Fruit fly (Drosophila melanogaster) whole organism, embryonic: Measurements from ENCODE around the gene sna.

Experiments used
- Bdp1 ChIP-seq: fragments of 200-800 bp; sonication (Bioruptor generic); optimal IDR thresholded peaks from 3 replicates; lab custom pipeline; 2016; ENCODE audit warnings: missing biosample characterization, missing genetic modification characterization
- Bgb ChIP-seq: fragments of 200-800 bp; sonication (Bioruptor generic); IDR thresholded peaks from 2 replicates; pipeline ENCODE4 v1.3.6; 2022; ENCODE audit warnings: missing biosample characterization, missing genetic modification characterization; ENCODE audit not compliant: partially characterized antibody
- C15 ChIP-seq: fragments of 200-800 bp; sonication (Bioruptor generic); IDR thresholded peaks from 3 replicates; pipeline ENCODE4 v1.3.6; 2022; ENCODE audit warnings: missing biosample characterization, missing genetic modification characterization
- CG10979 ChIP-seq: fragments of 200-800 bp; sonication (Bioruptor generic); optimal IDR thresholded peaks from 2 replicates; lab custom pipeline; 2018; ENCODE audit warnings: missing biosample characterization, mild to moderate bottlenecking, missing genetic modification characterization, moderate library complexity
- CG11696 ChIP-seq: fragments of 200-800 bp; sonication (Bioruptor generic); IDR thresholded peaks from 2 replicates; pipeline ENCODE4 v1.3.6; 2022; ENCODE audit warnings: missing biosample characterization, missing genetic modification characterization
- CG12219 ChIP-seq: fragments of 200-800 bp; sonication (Bioruptor generic); optimal IDR thresholded peaks from 3 replicates; lab custom pipeline; 2018; ENCODE audit warnings: missing biosample characterization, mild to moderate bottlenecking, missing genetic modification characterization
- CG12236 ChIP-seq: fragments of 200-800 bp; sonication (Bioruptor generic); optimal IDR thresholded peaks from 2 replicates; lab custom pipeline; 2016; ENCODE audit warnings: missing biosample characterization, missing genetic modification characterization
- CG12299 ChIP-seq: fragments of 200-800 bp; sonication (Bioruptor generic); optimal IDR thresholded peaks from 2 replicates; lab custom pipeline; 2018; ENCODE audit warnings: missing biosample characterization, mild to moderate bottlenecking, missing genetic modification characterization
- CG13287 ChIP-seq: fragments of 200-800 bp; sonication (Bioruptor generic); IDR thresholded peaks from 2 replicates; pipeline ENCODE4 v1.3.6; 2022; ENCODE audit warnings: missing biosample characterization, missing genetic modification characterization; ENCODE audit not compliant: partially characterized antibody
- CG14050 ChIP-seq: fragments of 200-800 bp; sonication (Bioruptor generic); IDR thresholded peaks from 3 replicates; pipeline ENCODE4 v1.3.6; 2022; ENCODE audit warnings: missing biosample characterization, missing genetic modification characterization
- CG14710 ChIP-seq: fragments of 200-800 bp; sonication (Bioruptor generic); optimal IDR thresholded peaks from 3 replicates; lab custom pipeline; 2019; ENCODE audit warnings: missing biosample characterization, mild to moderate bottlenecking, missing genetic modification characterization, moderate library complexity
- CG15479 ChIP-seq: fragments of 200-800 bp; sonication (Bioruptor generic); optimal IDR thresholded peaks from 3 replicates; lab custom pipeline; 2019; ENCODE audit warnings: missing biosample characterization, mild to moderate bottlenecking, missing genetic modification characterization, moderate library complexity
- CG15696 ChIP-seq: fragments of 200-800 bp; sonication (Bioruptor generic); optimal IDR thresholded peaks from 2 replicates; lab custom pipeline; 2019; ENCODE audit warnings: missing biosample characterization, mild to moderate bottlenecking, missing genetic modification characterization, moderate library complexity
- CG1603 ChIP-seq: fragments of 200-800 bp; sonication (Bioruptor generic); optimal IDR thresholded peaks from 2 replicates; lab custom pipeline; 2019; ENCODE audit warnings: missing biosample characterization, mild to moderate bottlenecking, missing genetic modification characterization, moderate library complexity
- CG17186 ChIP-seq: fragments of 200-800 bp; sonication (Bioruptor generic); optimal IDR thresholded peaks from 3 replicates; lab custom pipeline; 2017; ENCODE audit warnings: missing biosample characterization, missing genetic modification reagents, missing genetic modification characterization
- CG17829 ChIP-seq: fragments of 200-800 bp; optimal IDR thresholded peaks from 2 replicates; lab custom pipeline; 2019; ENCODE audit warnings: missing biosample characterization, mild to moderate bottlenecking, missing genetic modification characterization, moderate library complexity
- CG17912 ChIP-seq: fragments of 200-800 bp; sonication (Bioruptor generic); optimal IDR thresholded peaks from 2 replicates; lab custom pipeline; 2018; ENCODE audit warnings: missing biosample characterization, mild to moderate bottlenecking, missing genetic modification characterization
- CG18262 ChIP-seq: fragments of 200-800 bp; optimal IDR thresholded peaks from 3 replicates; lab custom pipeline; 2019; ENCODE audit warnings: missing biosample characterization, mild to moderate bottlenecking, missing genetic modification characterization, moderate library complexity
- CG1832 ChIP-seq: fragments of 200-800 bp; sonication (Bioruptor generic); optimal IDR thresholded peaks from 2 replicates; lab custom pipeline; 2017; ENCODE audit warnings: missing biosample characterization, mild to moderate bottlenecking, missing genetic modification characterization, inconsistent platforms
- CG2120 ChIP-seq: fragments of 200-800 bp; sonication (Bioruptor generic); optimal IDR thresholded peaks from 3 replicates; lab custom pipeline; 2016; ENCODE audit warnings: missing biosample characterization, missing genetic modification characterization
- CG32772 ChIP-seq: fragments of 200-800 bp; sonication (Bioruptor generic); IDR thresholded peaks from 2 replicates; pipeline ENCODE4 v1.3.6; 2022; ENCODE audit warnings: missing biosample characterization, missing genetic modification characterization
- CG34422 ChIP-seq: fragments of 200-800 bp; sonication (Bioruptor generic); IDR thresholded peaks from 3 replicates; pipeline ENCODE4 v1.3.6; 2022; ENCODE audit warnings: missing biosample characterization, missing genetic modification characterization
- CG6791 ChIP-seq: fragments of 200-800 bp; sonication (Bioruptor generic); IDR thresholded peaks from 3 replicates; pipeline ENCODE4 v1.3.6; 2022; ENCODE audit warnings: missing biosample characterization, missing genetic modification characterization; ENCODE audit not compliant: partially characterized antibody
- CG8089 ChIP-seq: fragments of 200-800 bp; sonication (Bioruptor generic); optimal IDR thresholded peaks from 3 replicates; lab custom pipeline; 2016; ENCODE audit warnings: missing biosample characterization, missing genetic modification characterization
- CG8478 ChIP-seq: fragments of >200 bp; optimal IDR thresholded peaks from 2 replicates; lab custom pipeline; 2018
- Chrac-16 ChIP-seq: fragments of 200-800 bp; sonication (Bioruptor generic); optimal IDR thresholded peaks from 3 replicates; lab custom pipeline; 2016; ENCODE audit warnings: missing biosample characterization, missing genetic modification characterization
- Deaf1 ChIP-seq: fragments of 200-800 bp; optimal IDR thresholded peaks from 3 replicates; lab custom pipeline; 2019; ENCODE audit warnings: missing biosample characterization, mild to moderate bottlenecking, missing genetic modification characterization, moderate library complexity
- Doc3 ChIP-seq: fragments of 200-800 bp; sonication (Bioruptor generic); IDR thresholded peaks from 3 replicates; pipeline ENCODE4 v1.3.6; 2022; ENCODE audit warnings: missing biosample characterization, missing genetic modification characterization; ENCODE audit not compliant: partially characterized antibody
- Dp ChIP-seq: fragments of 200-800 bp; sonication (Bioruptor generic); optimal IDR thresholded peaks from 2 replicates; lab custom pipeline; 2018; ENCODE audit warnings: missing biosample characterization, mild to moderate bottlenecking, missing genetic modification characterization, moderate library complexity
- H15 ChIP-seq: fragments of 200-800 bp; sonication (Bioruptor generic); IDR thresholded peaks from 3 replicates; pipeline ENCODE4 v1.3.6; 2022; ENCODE audit warnings: missing biosample characterization, missing genetic modification characterization
- Med ChIP-seq: fragments of 200-800 bp; sonication (Bioruptor generic); peaks from one replicate; lab custom pipeline; 2016; ENCODE audit warnings: missing biosample characterization, missing genetic modification characterization, mild to moderate bottlenecking, inconsistent platforms, moderate library complexity
- Oaz ChIP-seq: fragments of 200-800 bp; sonication (Bioruptor generic); IDR thresholded peaks from 2 replicates; pipeline ENCODE4 v1.3.6; 2022; ENCODE audit warnings: missing biosample characterization, missing genetic modification characterization
- Taf1 ChIP-seq: fragments of 200-800 bp; sonication (Bioruptor generic); IDR thresholded peaks from 2 replicates; pipeline ENCODE4 v1.3.6; 2022; ENCODE audit warnings: missing biosample characterization, missing genetic modification characterization
- Xrp1 ChIP-seq: fragments of 200-800 bp; sonication (Bioruptor generic); IDR thresholded peaks from 2 replicates; pipeline ENCODE4 v1.3.6; 2022; ENCODE audit warnings: missing biosample characterization, missing genetic modification characterization
- bbx ChIP-seq: fragments of 200-800 bp; sonication (Bioruptor generic); IDR thresholded peaks from 2 replicates; pipeline ENCODE4 v1.3.6; 2022; ENCODE audit warnings: missing biosample characterization, missing genetic modification characterization; ENCODE audit not compliant: partially characterized antibody
- cad ChIP-seq: fragments of >200 bp; optimal IDR thresholded peaks from 2 replicates; lab custom pipeline; 2017; ENCODE audit warnings: missing biosample characterization, missing genetic modification characterization
- chm ChIP-seq: fragments of 200-800 bp; sonication (Bioruptor generic); IDR thresholded peaks from 2 replicates; pipeline ENCODE4 v1.3.6; 2022; ENCODE audit warnings: missing biosample characterization, missing genetic modification characterization
- dmrt11E ChIP-seq: fragments of 200-800 bp; sonication (Bioruptor generic); optimal IDR thresholded peaks from 3 replicates; lab custom pipeline; 2018; ENCODE audit warnings: missing biosample characterization, mild to moderate bottlenecking, missing genetic modification characterization, moderate library complexity
- ems ChIP-seq: fragments of 200-800 bp; sonication (Bioruptor generic); optimal IDR thresholded peaks from 3 replicates; lab custom pipeline; 2016; ENCODE audit warnings: missing biosample characterization, missing genetic modification characterization
- nau ChIP-seq: fragments of 200-800 bp; sonication (Bioruptor generic); optimal IDR thresholded peaks from 3 replicates; lab custom pipeline; 2017; ENCODE audit warnings: missing biosample characterization, mild to moderate bottlenecking, missing genetic modification characterization, missing genetic modification reagents
- pan ChIP-seq, 4 experiments: fragments of >200 bp in 3 of 4; fragments of 200-800 bp in 1 of 4; sonication (Bioruptor generic) in 1 of 4; optimal IDR thresholded peaks in 3 of 4; IDR thresholded peaks in 1 of 4; 2 replicates each; pipeline versions ENCODE4 v1.3.6 to Lab custom; 2017 to 2022; ENCODE audit warnings: missing biosample characterization in 2 of 4, missing genetic modification characterization in 2 of 4, mixed read lengths in 1 of 4
- peb ChIP-seq: fragments of 200-800 bp; sonication (Bioruptor generic); IDR thresholded peaks from 2 replicates; pipeline ENCODE4 v1.3.6; 2022; ENCODE audit warnings: missing biosample characterization, missing genetic modification characterization
- sd ChIP-seq: fragments of 200-800 bp; sonication (Bioruptor generic); optimal IDR thresholded peaks from 3 replicates; lab custom pipeline; 2018; ENCODE audit warnings: missing biosample characterization, mild to moderate bottlenecking, missing genetic modification characterization, moderate library complexity
- tna ChIP-seq: fragments of 200-800 bp; sonication (Bioruptor generic); IDR thresholded peaks from 2 replicates; pipeline ENCODE4 v1.3.6; 2022; ENCODE audit warnings: missing biosample characterization, missing genetic modification characterization; ENCODE audit not compliant: partially characterized antibody
- toy ChIP-seq: fragments of 200-800 bp; sonication (Bioruptor generic); IDR thresholded peaks from 2 replicates; pipeline ENCODE4 v1.3.6; 2022; ENCODE audit warnings: missing biosample characterization, missing genetic modification characterization
- vnd ChIP-seq: fragments of 200-800 bp; sonication (Bioruptor generic); IDR thresholded peaks from 3 replicates; pipeline ENCODE4 v1.3.6; 2022; ENCODE audit warnings: missing biosample characterization, missing genetic modification characterization; ENCODE audit not compliant: partially characterized antibody
- wdn ChIP-seq: fragments of 200-800 bp; sonication (Bioruptor generic); IDR thresholded peaks from 2 replicates; pipeline ENCODE4 v1.3.6; 2022; ENCODE audit warnings: missing biosample characterization, missing genetic modification characterization
- wek ChIP-seq: fragments of 200-800 bp; sonication (Bioruptor generic); optimal IDR thresholded peaks from 3 replicates; lab custom pipeline; 2018; ENCODE audit warnings: missing biosample characterization, mild to moderate bottlenecking, missing genetic modification characterization, moderate library complexity
- zen ChIP-seq: fragments of 200-800 bp; sonication (Bioruptor generic); optimal IDR thresholded peaks from 3 replicates; lab custom pipeline; 2018; ENCODE audit warnings: missing biosample characterization, mild to moderate bottlenecking, missing genetic modification characterization, moderate library complexity
- zf30C ChIP-seq: fragments of 200-800 bp; sonication (Bioruptor generic); optimal IDR thresholded peaks from 3 replicates; lab custom pipeline; 2018; ENCODE audit warnings: missing biosample characterization, mild to moderate bottlenecking, missing genetic modification characterization

The sna gene

DNA sequence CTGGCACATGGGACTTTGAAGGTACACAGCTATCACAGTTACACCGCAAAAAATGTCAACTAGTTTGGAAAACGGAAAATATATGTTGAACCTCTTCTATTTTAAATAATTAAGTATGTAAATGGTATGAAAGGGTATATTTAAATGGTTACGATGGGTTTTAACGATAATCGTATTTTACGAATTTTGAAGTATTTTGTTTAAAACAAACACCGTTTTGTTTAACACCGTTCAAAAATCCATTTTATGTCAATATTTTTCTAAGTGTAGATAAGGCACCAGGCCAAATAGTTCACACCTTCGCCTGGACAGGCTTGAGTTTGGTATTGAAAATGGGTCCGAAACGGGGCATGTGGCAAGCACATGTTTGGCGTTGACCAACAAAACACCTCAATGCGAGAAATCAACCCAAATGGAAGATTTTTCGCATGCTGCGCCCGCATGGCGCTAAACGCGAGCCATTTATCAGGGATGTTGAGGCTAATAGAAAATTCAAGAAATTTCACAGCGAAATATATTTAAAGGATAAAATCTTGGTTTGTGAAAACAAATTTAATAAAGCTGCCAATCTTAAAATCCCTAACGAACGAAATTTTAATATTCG, 8.6 kb upstream of the sna start (continued):
- TF ChIP-seq wek (GFP tag; lab: Kevin White, UChicago) = no peak
- TF ChIP-seq Xrp1 = 0 out of 2 replicates have a peak, but pooled peaks have one; percentile 5
- no peak for TF ChIP-seq CG1832 (GFP tag; lab: Kevin White, UChicago)
- TF ChIP-seq CG11696 = no peak
- no peak for TF ChIP-seq CG34422 (GFP tag; lab: Robert Waterston, UW)
- TF ChIP-seq Med = no peak
- TF ChIP-seq C15 (GFP tag; lab: Robert Waterston, UW) = no peak
- TF ChIP-seq sd = no peak
- TF ChIP-seq Doc3 (GFP tag; lab: Robert Waterston, UW) = no peak
- TF ChIP-seq CG8478 (lab: Kevin White, UChicago) = no peak
- TF ChIP-seq cad (GFP tag; lab: Kevin White, UChicago) = no peak
- peak; percentile 9 for TF ChIP-seq CG18262
- TF ChIP-seq chm (GFP tag; lab: Robert Waterston, UW) = no peak
- TF ChIP-seq CG8089 (GFP tag; lab: Kevin White, UChicago) = no peak
- no peak for TF ChIP-seq ems
- TF ChIP-seq pan (optimal IDR thresholded peaks at IDR 0.05; lab: Kevin White, UChicago) = no peak
- TF ChIP-seq pan (GFP tag; optimal IDR thresholded peaks at IDR 0.05 in 1 of 2, IDR thresholded peaks at IDR 0.05 in 1 of 2) = no peak
- TF ChIP-seq CG17829 (tag; lab: Kevin White, UChicago) = peak; percentile 2
- TF ChIP-seq CG10979 (tag; lab: Kevin White, UChicago) = peak; percentile 43
- TF ChIP-seq CG6791 (GFP tag; lab: Robert Waterston, UW) = no peak
- no peak for TF ChIP-seq Dp (GFP tag; lab: Kevin White, UChicago)
- no peak for TF ChIP-seq vnd (GFP tag; lab: Robert Waterston, UW)
- TF ChIP-seq CG2120 (GFP tag; lab: Kevin White, UChicago) = no peak
- no peak for TF ChIP-seq CG12299
- TF ChIP-seq CG17186 (GFP tag; lab: Kevin White, UChicago) = no peak
- TF ChIP-seq CG12236 (GFP tag; lab: Kevin White, UChicago) = no peak
- TF ChIP-seq Bdp1 (GFP tag; lab: Kevin White, UChicago) = no peak
- TF ChIP-seq wdn (GFP tag; lab: Robert Waterston, UW) = no peak
- TF ChIP-seq CG15696 (tag; lab: Kevin White, UChicago) = peak; percentile 64
- no peak for TF ChIP-seq Deaf1 (tag; lab: Kevin White, UChicago)
- no peak for TF ChIP-seq nau (GFP tag; lab: Kevin White, UChicago)
- TF ChIP-seq CG15479 (GFP tag; lab: Kevin White, UChicago) = peak; percentile 1
- no peak for TF ChIP-seq H15 (GFP tag; lab: Robert Waterston, UW)
- peak; percentile 67 for TF ChIP-seq zen (tag; lab: Kevin White, UChicago)
- TF ChIP-seq CG14050 (GFP tag; lab: Robert Waterston, UW) = no peak
- TF ChIP-seq Taf1 (GFP tag; lab: Robert Waterston, UW) = no peak
- peak; percentile 38 for TF ChIP-seq dmrt11E
- no peak for TF ChIP-seq CG17912 (GFP tag; lab: Kevin White, UChicago)
- no peak for TF ChIP-seq bbx
- no peak for TF ChIP-seq CG12219 (GFP tag; lab: Kevin White, UChicago)
- no peak for TF ChIP-seq toy (GFP tag; lab: Robert Waterston, UW)
- TF ChIP-seq CG1603 (tag; lab: Kevin White, UChicago) = peak; percentile 7
- TF ChIP-seq Bgb (GFP tag; lab: Robert Waterston, UW) = no peak
- peak; percentile 10 for TF ChIP-seq CG14710 (tag; lab: Kevin White, UChicago)
- TF ChIP-seq Chrac-16 (GFP tag; lab: Kevin White, UChicago) = no peak
- TF ChIP-seq Oaz (GFP tag; lab: Robert Waterston, UW) = no peak
- no peak for TF ChIP-seq CG32772 (GFP tag; lab: Robert Waterston, UW)
- TF ChIP-seq tna (GFP tag; lab: Robert Waterston, UW) = no peak
- TF ChIP-seq CG13287 (GFP tag; lab: Robert Waterston, UW) = no peak
- TF ChIP-seq peb (GFP tag; lab: Robert Waterston, UW) = no peak
- peak; percentile 69 for TF ChIP-seq zf30C
